Worm (Caenorhabditis elegans) whole organism, mixed stage, embryonic: ENCODE measurements around the gene mrpl-35.
A peak's percentile ranks its signal among the peaks of the same experiment; 100 is the strongest.

Experiments
- M03D4.4 ChIP-seq: sonication (generic microtip); optimal IDR thresholded peaks from 2 replicates; lab custom pipeline; 2017; ENCODE audit warnings: mild to moderate bottlenecking, missing genetic modification characterization, missing compliant biosample characterization
- bed-3 ChIP-seq: fragments of 200-800 bp; sonication (Bioruptor generic); optimal IDR thresholded peaks from 3 replicates; lab custom pipeline; 2018; ENCODE audit warnings: mild to moderate bottlenecking, missing genetic modification characterization, moderate library complexity, missing compliant biosample characterization
- blmp-1 ChIP-seq: fragments of 150-350 bp; optimal IDR thresholded peaks from 2 replicates; lab custom pipeline; 2014; ENCODE audit warnings: missing biosample characterization, missing genetic modification characterization
- ceh-39 ChIP-seq: fragments of 150-350 bp; optimal IDR thresholded peaks from 2 replicates; lab custom pipeline; 2014; ENCODE audit warnings: missing biosample characterization, missing genetic modification characterization
- ceh-43 ChIP-seq: fragments of 200-800 bp; sonication (Bioruptor generic); optimal IDR thresholded peaks from 2 replicates; lab custom pipeline; 2018; ENCODE audit warnings: mild to moderate bottlenecking, missing genetic modification characterization, moderate library complexity, missing compliant biosample characterization
- ceh-83 ChIP-seq: fragments of 200-800 bp; sonication (Bioruptor generic); optimal IDR thresholded peaks from 2 replicates; lab custom pipeline; 2018; ENCODE audit warnings: mild to moderate bottlenecking, missing genetic modification characterization, missing compliant biosample characterization
- ces-1 ChIP-seq: fragments of 150-350 bp; optimal IDR thresholded peaks from 2 replicates; lab custom pipeline; 2014; ENCODE audit warnings: missing biosample characterization, missing genetic modification reagents, missing genetic modification characterization
- drap-1 ChIP-seq: fragments of 200-800 bp; sonication (Bioruptor generic); optimal IDR thresholded peaks from 3 replicates; lab custom pipeline; 2018; ENCODE audit warnings: mild to moderate bottlenecking, missing genetic modification characterization, missing compliant biosample characterization
- elt-1 ChIP-seq: sonication (generic microtip); optimal IDR thresholded peaks from 2 replicates; lab custom pipeline; 2017; ENCODE audit warnings: missing genetic modification characterization, mild to moderate bottlenecking, missing compliant biosample characterization, antibody characterized with exemption, moderate library complexity, borderline replicate concordance; ENCODE audit not compliant: insufficient read depth
- elt-3 ChIP-seq: fragments of 150-350 bp; optimal IDR thresholded peaks from 2 replicates; lab custom pipeline; 2014; ENCODE audit warnings: missing biosample characterization, missing genetic modification characterization
- ham-2 ChIP-seq: fragments of 200-800 bp; sonication (Bioruptor generic); optimal IDR thresholded peaks from 2 replicates; lab custom pipeline; 2018; ENCODE audit warnings: mild to moderate bottlenecking, missing genetic modification characterization, missing compliant biosample characterization
- hlh-1 ChIP-seq: fragments of 150-350 bp; optimal IDR thresholded peaks from 2 replicates; lab custom pipeline; 2014; ENCODE audit warnings: missing biosample characterization, missing genetic modification reagents, missing genetic modification characterization
- lin-13 ChIP-seq: fragments of 150-350 bp; optimal IDR thresholded peaks from 2 replicates; lab custom pipeline; 2014; ENCODE audit warnings: missing biosample characterization, missing genetic modification characterization
- lin-32 ChIP-seq: fragments of 200-800 bp; sonication (Bioruptor generic); optimal IDR thresholded peaks from 2 replicates; lab custom pipeline; 2018; ENCODE audit warnings: mild to moderate bottlenecking, missing genetic modification characterization, missing compliant biosample characterization
- lsy-2 ChIP-seq: fragments of 150-350 bp; optimal IDR thresholded peaks from 2 replicates; lab custom pipeline; 2014; ENCODE audit warnings: missing biosample characterization, missing genetic modification characterization
- mab-5 ChIP-seq: fragments of 150-350 bp; optimal IDR thresholded peaks from 2 replicates; lab custom pipeline; 2014; ENCODE audit warnings: missing biosample characterization, missing genetic modification characterization
- mep-1 ChIP-seq: fragments of 150-350 bp; optimal IDR thresholded peaks from 2 replicates; lab custom pipeline; 2017; ENCODE audit warnings: missing biosample characterization, missing genetic modification reagents, missing genetic modification characterization, inconsistent platforms
- mls-2 ChIP-seq: sonication (generic microtip); optimal IDR thresholded peaks from 2 replicates; lab custom pipeline; 2016; ENCODE audit warnings: mild to moderate bottlenecking, missing genetic modification characterization, moderate library complexity, missing compliant biosample characterization
- nhr-12 ChIP-seq: fragments of 150-350 bp; optimal IDR thresholded peaks from 2 replicates; lab custom pipeline; 2014; ENCODE audit warnings: missing biosample characterization, missing genetic modification characterization
- nhr-2 ChIP-seq: fragments of 150-350 bp; optimal IDR thresholded peaks from 2 replicates; lab custom pipeline; 2014; ENCODE audit warnings: missing biosample characterization, missing genetic modification characterization
- nhr-237 ChIP-seq: fragments of 150-350 bp; optimal IDR thresholded peaks from 2 replicates; lab custom pipeline; 2014; ENCODE audit warnings: missing biosample characterization, missing genetic modification characterization
- nhr-28 ChIP-seq: fragments of 150-350 bp; optimal IDR thresholded peaks from 2 replicates; lab custom pipeline; 2014; ENCODE audit warnings: missing biosample characterization, missing genetic modification characterization
- nhr-76 ChIP-seq: sonication (generic microtip); optimal IDR thresholded peaks from 2 replicates; lab custom pipeline; 2017; ENCODE audit warnings: missing biosample characterization, missing genetic modification characterization
- pha-4 ChIP-seq: fragments of 150-350 bp; optimal IDR thresholded peaks from 2 replicates; lab custom pipeline; 2018; ENCODE audit warnings: missing biosample characterization, missing genetic modification reagents, missing genetic modification characterization
- sem-2 ChIP-seq: fragments of 200-800 bp; sonication (Bioruptor generic); optimal IDR thresholded peaks from 2 replicates; lab custom pipeline; 2018; ENCODE audit warnings: mild to moderate bottlenecking, missing genetic modification characterization, missing compliant biosample characterization
- snpc-4 ChIP-seq: fragments of 150-350 bp; optimal IDR thresholded peaks from 2 replicates; lab custom pipeline; 2014; ENCODE audit warnings: missing biosample characterization, missing genetic modification characterization
- sptf-1 ChIP-seq: sonication (generic microtip); optimal IDR thresholded peaks from 2 replicates; lab custom pipeline; 2017; ENCODE audit warnings: mild to moderate bottlenecking, missing genetic modification characterization, moderate library complexity, missing compliant biosample characterization
- tbx-8 ChIP-seq: fragments of 200-800 bp; sonication (Bioruptor generic); optimal IDR thresholded peaks from 2 replicates; lab custom pipeline; 2018; ENCODE audit warnings: mild to moderate bottlenecking, missing genetic modification characterization, moderate library complexity, missing compliant biosample characterization
- unc-120 ChIP-seq: sonication (generic microtip); optimal IDR thresholded peaks from 2 replicates; lab custom pipeline; 2017; ENCODE audit warnings: missing genetic modification characterization, missing compliant biosample characterization; ENCODE audit not compliant: poor library complexity, severe bottlenecking
- unc-39 ChIP-seq: fragments of 150-350 bp; optimal IDR thresholded peaks from 2 replicates; lab custom pipeline; 2014; ENCODE audit warnings: missing biosample characterization, missing genetic modification characterization
- unc-62 ChIP-seq: fragments of 150-350 bp; optimal IDR thresholded peaks from 2 replicates; lab custom pipeline; 2014; ENCODE audit warnings: missing biosample characterization, missing genetic modification reagents, missing genetic modification characterization
- zip-8 ChIP-seq: fragments of 150-350 bp; optimal IDR thresholded peaks from 2 replicates; lab custom pipeline; 2014; ENCODE audit warnings: missing biosample characterization, missing genetic modification characterization
- ztf-11 ChIP-seq: fragments of 150-350 bp; optimal IDR thresholded peaks from 2 replicates; lab custom pipeline; 2014; ENCODE audit warnings: missing biosample characterization, missing genetic modification characterization

The mrpl-35 gene

DNA sequence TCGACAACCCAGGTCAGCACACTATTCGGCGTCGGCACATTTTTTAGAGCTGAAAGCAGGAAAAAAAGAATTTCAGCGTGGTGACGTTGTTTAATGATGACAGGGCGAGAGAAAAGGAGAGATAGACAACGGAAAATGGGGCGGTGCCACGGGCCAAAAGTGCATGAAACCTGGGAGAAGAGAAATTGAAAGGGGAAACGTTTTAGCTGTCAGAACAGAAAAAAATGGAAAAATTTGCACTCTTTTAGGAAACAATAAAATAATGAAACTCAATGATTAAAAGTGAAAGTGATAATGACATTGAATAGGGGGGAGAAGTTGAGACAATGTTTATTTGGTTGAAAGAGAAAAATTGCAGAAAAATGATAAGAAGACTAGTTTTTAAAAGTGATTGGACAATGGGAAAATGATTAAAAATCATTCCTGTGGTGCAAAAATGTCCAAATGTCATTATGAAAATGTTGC, 19.7 kb downstream of the mrpl-35 start, which contains the start of gene pitp-1:
pitp-1 (minus strand) TSS at position 51 of the 465 bp plus-strand sequence.
- TF ChIP-seq nhr-76 (tag; lab: Kevin White, UChicago) (no peak), unc-39 (tag; lab: Kevin White, UChicago) (no peak), unc-62 (no peak), mls-2 (tag; lab: Kevin White, UChicago) (no peak), elt-1 (tag; lab: Kevin White, UChicago) (no peak), ces-1 (GFP tag; lab: Kevin White, UChicago) (no peak), sptf-1 (tag; lab: Kevin White, UChicago) (no peak), lsy-2 (tag; lab: Kevin White, UChicago) (no peak), lin-32 (no peak), nhr-12 (tag; lab: Kevin White, UChicago) (no peak), ceh-83 (no peak), unc-120 (tag; lab: Kevin White, UChicago) (no peak), nhr-28 (tag; lab: Kevin White, UChicago) (no peak), M03D4.4 (tag; lab: Kevin White, UChicago) (no peak), ceh-43 (no peak)

ce11 chrIII:3532035-3532434, 22.0 kb downstream of the mrpl-35 start:
- TF ChIP-seq ceh-83 (no peak), tbx-8 (GFP tag; lab: Kevin White, UChicago) (peak; percentile 2), blmp-1 (tag; lab: Kevin White, UChicago) (no peak), zip-8 (tag; lab: Kevin White, UChicago) (no peak), lin-13 (tag; lab: Kevin White, UChicago) (peak; percentile 36), hlh-1 (tag; lab: Kevin White, UChicago) (peak; percentile 33), unc-62 (peak; percentile 62), ceh-39 (tag; lab: Kevin White, UChicago) (peak; percentile 64), nhr-237 (tag; lab: Kevin White, UChicago) (peak; percentile 17), pha-4 (tag; lab: Kevin White, UChicago) (peak; percentile 59), mep-1 (tag; lab: Kevin White, UChicago) (peak; percentile 92), elt-1 (tag; lab: Kevin White, UChicago) (no peak), mls-2 (tag; lab: Kevin White, UChicago) (no peak), nhr-28 (tag; lab: Kevin White, UChicago) (no peak), ces-1 (GFP tag; lab: Kevin White, UChicago) (peak; percentile 89), ceh-43 (no peak), M03D4.4 (tag; lab: Kevin White, UChicago) (no peak), unc-120 (tag; lab: Kevin White, UChicago) (peak; percentile 94), ham-2 (GFP tag; lab: Kevin White, UChicago) (peak; percentile 72), nhr-2 (peak; percentile 53)

DNA sequence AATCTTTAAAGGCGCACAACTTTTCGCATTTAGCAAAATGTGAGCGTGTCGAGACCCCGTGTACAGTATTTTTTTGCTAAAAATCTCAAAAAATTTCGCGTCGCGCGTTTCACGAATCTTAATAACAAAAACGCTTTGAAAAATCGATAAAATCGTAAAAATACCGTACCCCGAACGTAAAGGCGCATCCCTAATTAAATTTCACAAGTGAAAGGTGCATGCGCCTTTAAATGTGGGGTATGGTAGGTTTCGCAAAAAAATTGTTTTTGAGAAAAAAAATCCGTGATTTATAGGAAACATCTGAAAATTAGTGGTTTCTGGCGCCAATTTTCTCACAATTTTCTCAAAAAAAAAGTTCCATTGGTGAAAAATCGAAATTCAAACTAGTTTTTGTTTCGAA, 24.1 kb downstream of the mrpl-35 start:
- TF ChIP-seq M03D4.4 (tag; lab: Kevin White, UChicago) = no peak
- TF ChIP-seq blmp-1 (tag; lab: Kevin White, UChicago) = no peak
- TF ChIP-seq unc-62 = no peak
- no peak for TF ChIP-seq sem-2 (GFP tag; lab: Kevin White, UChicago)
- TF ChIP-seq lin-32 = no peak
- TF ChIP-seq mab-5 = no peak
- TF ChIP-seq zip-8 (tag; lab: Kevin White, UChicago) = no peak
- no peak for TF ChIP-seq drap-1 (GFP tag; lab: Kevin White, UChicago)
- TF ChIP-seq hlh-1 (tag; lab: Kevin White, UChicago) = no peak
- no peak for TF ChIP-seq tbx-8 (GFP tag; lab: Kevin White, UChicago)
- no peak for TF ChIP-seq ces-1 (GFP tag; lab: Kevin White, UChicago)
- no peak for TF ChIP-seq nhr-12 (tag; lab: Kevin White, UChicago)
- no peak for TF ChIP-seq ceh-83
- TF ChIP-seq unc-120 (tag; lab: Kevin White, UChicago) = no peak
- TF ChIP-seq ceh-43 = no peak
- no peak for TF ChIP-seq nhr-28 (tag; lab: Kevin White, UChicago)
- TF ChIP-seq lsy-2 (tag; lab: Kevin White, UChicago) = no peak
- TF ChIP-seq mep-1 (tag; lab: Kevin White, UChicago) = no peak
- TF ChIP-seq bed-3 (GFP tag; lab: Kevin White, UChicago) = no peak
- no peak for TF ChIP-seq sptf-1 (tag; lab: Kevin White, UChicago)
- TF ChIP-seq, all 35 proteins: peak for 0

DNA sequence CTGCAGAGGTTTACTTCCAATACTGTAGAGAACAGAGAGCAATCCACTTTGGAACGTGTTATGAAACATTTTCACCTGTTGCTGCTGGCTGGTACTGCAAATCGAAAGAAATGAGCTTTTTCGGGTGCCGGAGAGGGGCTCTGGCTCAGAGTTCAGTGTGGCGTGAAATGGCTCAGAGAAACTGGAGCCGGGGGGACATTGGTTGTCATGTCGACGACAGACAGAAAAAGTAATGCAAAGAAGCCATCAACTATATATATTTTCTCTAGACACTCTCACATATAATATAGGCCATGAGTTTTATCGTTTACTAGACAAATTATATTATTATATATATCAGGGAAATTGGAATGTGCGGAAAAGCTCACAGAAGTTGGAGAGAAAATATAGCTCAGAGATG, 27.4 kb downstream of the mrpl-35 start, which contains the start of gene cfap-20:
cfap-20 (minus strand) TSS at position 101 of the 400 bp plus-strand sequence.
- TF ChIP-seq elt-3 (tag; lab: Kevin White, UChicago) (no peak), sptf-1 (tag; lab: Kevin White, UChicago) (no peak), ceh-83 (no peak), nhr-237 (tag; lab: Kevin White, UChicago) (no peak), nhr-12 (tag; lab: Kevin White, UChicago) (no peak), zip-8 (tag; lab: Kevin White, UChicago) (no peak), nhr-2 (no peak), unc-62 (no peak), snpc-4 (tag; lab: Kevin White, UChicago) (no peak), unc-39 (tag; lab: Kevin White, UChicago) (no peak), ztf-11 (tag; lab: Kevin White, UChicago) (no peak), mep-1 (tag; lab: Kevin White, UChicago) (no peak), drap-1 (GFP tag; lab: Kevin White, UChicago) (no peak), nhr-28 (tag; lab: Kevin White, UChicago) (no peak), lsy-2 (tag; lab: Kevin White, UChicago) (no peak), blmp-1 (tag; lab: Kevin White, UChicago) (no peak)
